Fruit fly (Drosophila melanogaster) whole organism, prepupa: ENCODE data around the gene CG5973.

Experiments used
- CG32006 ChIP-seq: fragments of 200-800 bp; sonication (Bioruptor generic); optimal IDR thresholded peaks from 3 replicates; lab custom pipeline; 2017; ENCODE audit warnings: missing biosample characterization, mild to moderate bottlenecking, missing genetic modification characterization
- CG3919 ChIP-seq: fragments of 200-800 bp; sonication (Bioruptor generic); optimal IDR thresholded peaks from 3 replicates; lab custom pipeline; 2016; ENCODE audit warnings: missing biosample characterization, missing genetic modification characterization
- CG6163 ChIP-seq: fragments of 200-800 bp; sonication (Bioruptor generic); IDR thresholded peaks from 3 replicates; pipeline ENCODE4 v1.3.6; 2022; ENCODE audit warnings: missing biosample characterization, missing genetic modification characterization
- Gug ChIP-seq: fragments of 200-800 bp; sonication (Bioruptor generic); IDR thresholded peaks from 2 replicates; pipeline ENCODE4 v1.3.6; 2022; ENCODE audit warnings: missing biosample characterization, missing genetic modification characterization
- OdsH ChIP-seq: fragments of 200-800 bp; sonication (Bioruptor generic); optimal IDR thresholded peaks from 3 replicates; lab custom pipeline; 2016; ENCODE audit warnings: missing biosample characterization, missing genetic modification characterization
- cyc ChIP-seq: fragments of 200-800 bp; sonication (Bioruptor generic); optimal IDR thresholded peaks from 3 replicates; lab custom pipeline; 2016; ENCODE audit warnings: missing biosample characterization, missing genetic modification characterization
- dsx ChIP-seq: fragments of 200-800 bp; optimal IDR thresholded peaks from 3 replicates; lab custom pipeline; 2019; ENCODE audit warnings: missing biosample characterization, mild to moderate bottlenecking, missing genetic modification characterization, moderate library complexity; ENCODE audit not compliant: poor library complexity, severe bottlenecking
- fd59A ChIP-seq: fragments of 200-800 bp; sonication (Bioruptor generic); optimal IDR thresholded peaks from 2 replicates; lab custom pipeline; 2017; ENCODE audit warnings: missing biosample characterization, mild to moderate bottlenecking, missing genetic modification characterization, missing genetic modification reagents
- fd85E ChIP-seq: fragments of 200-800 bp; sonication (Bioruptor generic); optimal IDR thresholded peaks from 3 replicates; lab custom pipeline; 2016; ENCODE audit warnings: missing biosample characterization, missing genetic modification characterization
- salr ChIP-seq, 2 experiments: fragments of 200-800 bp; sonication (Bioruptor generic); optimal IDR thresholded peaks; 3 replicates each; lab custom pipeline; 2016 to 2018; ENCODE audit warnings: missing biosample characterization in 2 of 2, missing genetic modification characterization in 2 of 2, mild to moderate bottlenecking in 1 of 2
- svp ChIP-seq: fragments of 200-800 bp; sonication (Bioruptor generic); peaks from one replicate; lab custom pipeline; 2016; ENCODE audit warnings: missing biosample characterization, missing genetic modification characterization
- vri ChIP-seq: fragments of 200-800 bp; sonication (Bioruptor generic); optimal IDR thresholded peaks from 3 replicates; lab custom pipeline; 2016; ENCODE audit warnings: missing biosample characterization, mild to moderate bottlenecking, missing genetic modification characterization

DNA sequence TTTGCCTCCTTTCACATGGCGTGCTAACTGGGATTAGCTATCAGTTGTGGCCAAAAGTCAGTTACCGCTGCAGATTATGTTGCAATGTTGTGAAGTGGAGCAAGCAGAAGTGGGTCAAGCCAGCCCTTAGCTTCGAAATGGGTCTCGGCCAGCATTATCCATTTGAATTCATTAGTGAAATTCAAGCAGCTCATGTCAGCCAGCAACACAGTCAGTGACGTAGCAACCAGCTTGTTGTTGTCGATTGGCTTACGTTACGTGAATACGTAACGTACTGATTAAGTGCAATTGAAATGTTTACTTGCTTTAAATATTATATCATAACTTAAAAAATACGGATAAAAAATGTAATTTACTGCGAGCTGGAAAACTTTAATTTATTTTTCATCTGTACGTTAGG, 14.8 kb downstream of the CG5973 start:
- TF ChIP-seq CG3919 (GFP tag; lab: Kevin White, UChicago), result no peak
- no peak for TF ChIP-seq CG6163 (GFP tag; lab: Robert Waterston, UW)
- no peak for TF ChIP-seq svp (GFP tag; lab: Kevin White, UChicago)
- TF ChIP-seq Gug (GFP tag; lab: Robert Waterston, UW), result no peak
- no peak for TF ChIP-seq dsx (GFP tag; lab: Kevin White, UChicago)
- TF ChIP-seq fd85E (GFP tag; lab: Kevin White, UChicago), result no peak
- TF ChIP-seq CG32006 (GFP tag; lab: Kevin White, UChicago), result no peak
- no peak for TF ChIP-seq vri (GFP tag; lab: Kevin White, UChicago)
- no peak for TF ChIP-seq OdsH (GFP tag; lab: Kevin White, UChicago)
- TF ChIP-seq fd59A, result no peak
- TF ChIP-seq cyc (GFP tag; lab: Kevin White, UChicago), result no peak
- no peak for TF ChIP-seq salr (GFP tag; optimal IDR thresholded peaks at IDR 0.05; lab: Kevin White, UChicago)
